Fruit fly (Drosophila melanogaster) whole organism, wandering third instar larva: ENCODE data around the gene red.

Source experiments
- Abd-B ChIP-seq: fragments of >200 bp; optimal IDR thresholded peaks from 2 replicates; lab custom pipeline; 2017; ENCODE audit warnings: missing biosample characterization, missing genetic modification characterization
- CG32264 ChIP-seq: fragments of 200-800 bp; sonication (Bioruptor generic); optimal IDR thresholded peaks from 2 replicates; lab custom pipeline; 2016; ENCODE audit warnings: missing biosample characterization, missing genetic modification characterization
- CG9705 ChIP-seq: fragments of 200-800 bp; sonication (Bioruptor generic); optimal IDR thresholded peaks from 2 replicates; lab custom pipeline; 2018; ENCODE audit warnings: missing biosample characterization, mild to moderate bottlenecking, missing genetic modification characterization
- Dfd ChIP-seq: fragments of >200 bp; optimal IDR thresholded peaks from 2 replicates; lab custom pipeline; 2017; ENCODE audit warnings: missing biosample characterization, missing genetic modification characterization
- Dif ChIP-seq: fragments of 200-275, 200-300 bp; sonication (Bioruptor generic); optimal IDR thresholded peaks from 2 replicates; lab custom pipeline; 2018; ENCODE audit warnings: missing biosample characterization, missing genetic modification characterization; ENCODE audit not compliant: partially characterized antibody
- GATAd ChIP-seq: sonication (Bioruptor generic); optimal IDR thresholded peaks from 2 replicates; lab custom pipeline; 2016; ENCODE audit warnings: missing biosample characterization, missing genetic modification characterization
- Hr78 ChIP-seq: fragments of >200 bp; optimal IDR thresholded peaks from 2 replicates; lab custom pipeline; 2017; ENCODE audit warnings: missing biosample characterization, missing genetic modification characterization
- Hr83 ChIP-seq: fragments of 200-300 bp; sonication (Bioruptor generic); optimal IDR thresholded peaks from 2 replicates; lab custom pipeline; 2016; ENCODE audit warnings: missing biosample characterization, mild to moderate bottlenecking, missing genetic modification characterization, moderate library complexity; ENCODE audit not compliant: poor library complexity, severe bottlenecking
- Jra ChIP-seq: sonication (Bioruptor generic); optimal IDR thresholded peaks from 2 replicates; lab custom pipeline; 2016; ENCODE audit warnings: missing biosample characterization, missing genetic modification characterization
- Mio ChIP-seq: sonication (Bioruptor generic); optimal IDR thresholded peaks from 2 replicates; lab custom pipeline; 2016; ENCODE audit warnings: missing biosample characterization, missing genetic modification characterization
- OdsH ChIP-seq: fragments of 200-800 bp; sonication (Bioruptor generic); optimal IDR thresholded peaks from 2 replicates; lab custom pipeline; 2016; ENCODE audit warnings: missing biosample characterization, mild to moderate bottlenecking, missing genetic modification characterization
- Rel ChIP-seq, 2 experiments: fragments of 200-800 bp; sonication (Bioruptor generic) in 1 of 2; optimal IDR thresholded peaks; 2 replicates in 1 of 2; 3 replicates in 1 of 2; lab custom pipeline; 2016 to 2019; ENCODE audit warnings: mild to moderate bottlenecking in 2 of 2, missing biosample characterization in 2 of 2, missing genetic modification characterization in 2 of 2, moderate library complexity in 1 of 2
- br ChIP-seq: fragments of 200-800 bp; sonication (Bioruptor generic); optimal IDR thresholded peaks from 2 replicates; lab custom pipeline; 2016; ENCODE audit warnings: missing biosample characterization, missing genetic modification characterization
- brk ChIP-seq: fragments of 200-800 bp; sonication (Bioruptor generic); optimal IDR thresholded peaks from 2 replicates; lab custom pipeline; 2016; ENCODE audit warnings: missing biosample characterization, mild to moderate bottlenecking, missing genetic modification characterization
- dl ChIP-seq, 2 experiments: fragments of 175-275, 200-275 bp in 1 of 2; fragments of 200-275 bp in 1 of 2; sonication (Bioruptor generic); optimal IDR thresholded peaks; lab custom pipeline; 2018; ENCODE audit warnings: mild to moderate bottlenecking in 2 of 2, missing biosample characterization in 2 of 2, missing genetic modification characterization in 2 of 2, moderate library complexity in 2 of 2; ENCODE audit not compliant: partially characterized antibody in 2 of 2, insufficient read depth in 1 of 2
- dmrt93B ChIP-seq: fragments of 200-800 bp; sonication (Bioruptor generic); optimal IDR thresholded peaks from 2 replicates; lab custom pipeline; 2018; ENCODE audit warnings: missing biosample characterization, mild to moderate bottlenecking, missing genetic modification characterization
- ey ChIP-seq: fragments of 200-800 bp; sonication (Bioruptor generic); optimal IDR thresholded peaks from 2 replicates; lab custom pipeline; 2016; ENCODE audit warnings: missing biosample characterization, missing genetic modification characterization
- foxo ChIP-seq, 2 experiments: fragments of 200-800 bp; sonication (Bioruptor generic); optimal IDR thresholded peaks; 2 replicates in 1 of 2; 3 replicates in 1 of 2; lab custom pipeline; 2016 to 2017; ENCODE audit warnings: missing biosample characterization in 2 of 2, missing genetic modification characterization in 2 of 2
- fru ChIP-seq: fragments of 200-800 bp; sonication (Bioruptor generic); optimal IDR thresholded peaks from 3 replicates; lab custom pipeline; 2016; ENCODE audit warnings: missing biosample characterization, mild to moderate bottlenecking, missing genetic modification characterization
- h ChIP-seq: fragments of 200-800 bp; sonication (Bioruptor generic); optimal IDR thresholded peaks from 3 replicates; lab custom pipeline; 2016; ENCODE audit warnings: missing biosample characterization, mild to moderate bottlenecking, missing genetic modification characterization
- rgr ChIP-seq: fragments of 200-800 bp; sonication (Bioruptor generic); optimal IDR thresholded peaks from 3 replicates; lab custom pipeline; 2016; ENCODE audit warnings: missing biosample characterization, mild to moderate bottlenecking, missing genetic modification characterization
- sage ChIP-seq: fragments of 200-800 bp; sonication (Bioruptor generic); optimal IDR thresholded peaks from 2 replicates; lab custom pipeline; 2016; ENCODE audit warnings: missing biosample characterization, mild to moderate bottlenecking, missing genetic modification characterization
- sv ChIP-seq: fragments of 200-800 bp; sonication (Bioruptor generic); optimal IDR thresholded peaks from 3 replicates; lab custom pipeline; 2016; ENCODE audit warnings: missing biosample characterization, missing genetic modification characterization
- usp ChIP-seq: fragments of >200 bp; optimal IDR thresholded peaks from 2 replicates; lab custom pipeline; 2017; ENCODE audit warnings: missing biosample characterization, missing genetic modification characterization

Gene red

dm6 chr3R:14344767-14345166 lies 55.9 kb downstream of the red start:
- peak; percentile 74 for TF ChIP-seq Dfd (GFP tag; lab: Kevin White, UChicago)
- no peak for TF ChIP-seq Jra (GFP tag; lab: Kevin White, UChicago)
- TF ChIP-seq, all 38 proteins: peak for 1

- TF ChIP-seq sv: peak; percentile 38
- TF ChIP-seq Rel (GFP tag; optimal IDR thresholded peaks at IDR 0.05; lab: Kevin White, UChicago): no peak
- no peak for TF ChIP-seq Rel (tag; optimal IDR thresholded peaks at IDR 0.05; lab: Kevin White, UChicago)
- TF ChIP-seq CG9705 (GFP tag; lab: Kevin White, UChicago): no peak
- no peak for TF ChIP-seq CG32264 (GFP tag; lab: Kevin White, UChicago)
- TF ChIP-seq br (GFP tag; lab: Kevin White, UChicago): no peak
- no peak for TF ChIP-seq brk (GFP tag; lab: Kevin White, UChicago)
- no peak for TF ChIP-seq fru
- no peak for TF ChIP-seq Hr78 (GFP tag; lab: Kevin White, UChicago)
- TF ChIP-seq Dif (GFP tag; lab: Kevin White, UChicago): peak; percentile 46
- no peak for TF ChIP-seq Hr83 (GFP tag; lab: Kevin White, UChicago)
- TF ChIP-seq rgr: peak; percentile 3
- TF ChIP-seq sage (GFP tag; lab: Kevin White, UChicago): no peak
- TF ChIP-seq ey (GFP tag; lab: Kevin White, UChicago): peak; percentile 13
- TF ChIP-seq Mio: no peak
- TF ChIP-seq h: peak; percentile 12
- TF ChIP-seq dl (GFP tag; optimal IDR thresholded peaks at IDR 0.05; lab: Kevin White, UChicago; ENCODE audit: insufficient read depth in 1 of 2, partially characterized antibody in 2 of 2): peak; percentile 58 to 69
- no peak for TF ChIP-seq GATAd
- peak in 1 of 2 experiments; percentile 25 for TF ChIP-seq foxo (GFP tag; optimal IDR thresholded peaks at IDR 0.05; lab: Kevin White, UChicago)
- no peak for TF ChIP-seq dmrt93B
Measured at dm6 chr3R:14346838-14347745, 58.2 kb downstream of the red start.

- no peak for TF ChIP-seq OdsH (GFP tag; lab: Kevin White, UChicago)
- peak; percentile 40 for TF ChIP-seq Dfd (GFP tag; lab: Kevin White, UChicago)
- TF ChIP-seq GATAd: no peak
- TF ChIP-seq sage (GFP tag; lab: Kevin White, UChicago): no peak
- TF ChIP-seq rgr: no peak
Measured at dm6 chr3R:14348480-14348879, 59.6 kb downstream of the red start.

- TF ChIP-seq Hr78 (GFP tag; lab: Kevin White, UChicago) (no peak), Hr83 (GFP tag; lab: Kevin White, UChicago) (no peak), Abd-B (GFP tag; lab: Kevin White, UChicago) (no peak), usp (GFP tag; lab: Kevin White, UChicago) (no peak), Rel (GFP tag; optimal IDR thresholded peaks at IDR 0.05; lab: Kevin White, UChicago) (no peak), Rel (tag; optimal IDR thresholded peaks at IDR 0.05; lab: Kevin White, UChicago) (no peak), h (no peak), brk (GFP tag; lab: Kevin White, UChicago) (no peak), sv (peak; percentile 43), Dfd (GFP tag; lab: Kevin White, UChicago) (no peak), CG32264 (GFP tag; lab: Kevin White, UChicago) (no peak), Dif (GFP tag; lab: Kevin White, UChicago) (no peak), foxo (GFP tag; optimal IDR thresholded peaks at IDR 0.05; lab: Kevin White, UChicago) (peak in 1 of 2 experiments; percentile 5), OdsH (GFP tag; lab: Kevin White, UChicago) (no peak), ey (GFP tag; lab: Kevin White, UChicago) (no peak)
Measured at dm6 chr3R:14351418-14351817, 62.5 kb downstream of the red start.
